Worm (Caenorhabditis elegans) whole organism, midembryonic: ENCODE results near the gene cyp-33E3.

ENCODE experiments used
- tab-1 ChIP-seq: fragments of 200-800 bp; sonication (Bioruptor generic); IDR thresholded peaks from 2 replicates; pipeline ENCODE4 v1.3.6; 2022; ENCODE audit warnings: missing genetic modification characterization, missing compliant biosample characterization
- ztf-23 ChIP-seq: fragments of 200-800 bp; sonication (Bioruptor generic); IDR thresholded peaks from 2 replicates; pipeline ENCODE4 v1.3.6; 2022; ENCODE audit warnings: missing genetic modification reagents, missing genetic modification characterization, missing compliant biosample characterization
- ztf-29 ChIP-seq: fragments of 200-800 bp; sonication (Bioruptor generic); IDR thresholded peaks from 2 replicates; pipeline ENCODE4 v1.3.6; 2022; ENCODE audit warnings: missing genetic modification reagents, missing genetic modification characterization, missing compliant biosample characterization

DNA sequence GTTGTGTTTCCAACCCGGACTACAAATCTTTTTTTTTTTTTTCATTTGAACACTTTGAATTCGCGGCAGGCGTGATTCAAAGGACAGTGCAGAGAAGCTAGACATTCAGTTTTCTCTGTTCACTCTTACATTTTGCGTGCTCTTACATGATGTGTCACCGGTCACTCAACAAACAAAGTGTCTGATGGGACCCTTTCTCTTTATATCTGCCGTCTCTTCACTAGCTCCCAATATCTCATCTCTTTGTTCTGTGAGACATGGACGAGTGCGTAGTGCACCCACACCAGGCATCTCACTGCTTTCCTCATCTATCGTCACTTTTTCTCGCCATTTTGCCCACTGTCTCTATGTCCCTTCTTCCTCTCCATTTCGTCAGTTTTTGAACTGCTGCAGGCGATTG lies 27.7 kb upstream of the cyp-33E3 start:
- no peak for TF ChIP-seq ztf-29 (GFP tag; lab: Robert Waterston, UW)
- TF ChIP-seq ztf-23, result no peak
- no peak for TF ChIP-seq tab-1
